Worm (Caenorhabditis elegans) whole organism, late embryonic: ENCODE results near the gene Y39A1A.21.
A peak's percentile ranks its signal among the peaks of the same experiment; 100 is the strongest.

Experiments
- C08G9.2 ChIP-seq: sonication (generic microtip); optimal IDR thresholded peaks from 2 replicates; lab custom pipeline; 2016; ENCODE audit warnings: mild to moderate bottlenecking, missing genetic modification characterization, moderate library complexity, missing compliant biosample characterization
- C38D4.7 ChIP-seq: fragments of 200-800 bp; sonication (Bioruptor generic); optimal IDR thresholded peaks from 2 replicates; lab custom pipeline; 2018; ENCODE audit warnings: mild to moderate bottlenecking, missing genetic modification characterization, moderate library complexity, missing compliant biosample characterization
- K09A11.1 ChIP-seq: sonication (generic microtip); optimal IDR thresholded peaks from 2 replicates; lab custom pipeline; 2017; ENCODE audit warnings: antibody characterized with exemption, mild to moderate bottlenecking, missing genetic modification characterization, missing compliant biosample characterization; ENCODE audit not compliant: insufficient read depth
- T23F11.4 ChIP-seq: fragments of 200-800 bp; sonication (Bioruptor generic); optimal IDR thresholded peaks from 2 replicates; lab custom pipeline; 2018; ENCODE audit warnings: mild to moderate bottlenecking, missing genetic modification characterization, missing compliant biosample characterization
- Y22D7AL.16 ChIP-seq: sonication (generic microtip); optimal IDR thresholded peaks from 2 replicates; lab custom pipeline; 2016; ENCODE audit warnings: missing genetic modification characterization, missing compliant biosample characterization
- ceh-14 ChIP-seq: sonication (generic microtip); optimal IDR thresholded peaks from 2 replicates; lab custom pipeline; 2016; ENCODE audit warnings: missing genotype, missing genetic modification characterization, missing compliant biosample characterization
- ceh-18 ChIP-seq: sonication (generic microtip); optimal IDR thresholded peaks from 2 replicates; lab custom pipeline; 2016; ENCODE audit warnings: missing genetic modification characterization, missing compliant biosample characterization
- ceh-19 ChIP-seq: fragments of 200-800 bp; sonication (Bioruptor generic); optimal IDR thresholded peaks from 2 replicates; lab custom pipeline; 2018; ENCODE audit warnings: mild to moderate bottlenecking, missing genetic modification characterization, missing compliant biosample characterization
- ceh-24 ChIP-seq: sonication (generic microtip); optimal IDR thresholded peaks from 2 replicates; lab custom pipeline; 2016; ENCODE audit warnings: mild to moderate bottlenecking, missing genetic modification characterization, missing compliant biosample characterization
- ceh-30 ChIP-seq: fragments of 150-350 bp; optimal IDR thresholded peaks from 2 replicates; lab custom pipeline; 2014; ENCODE audit warnings: missing biosample characterization, missing genetic modification characterization
- ceh-31 ChIP-seq: sonication (generic microtip); optimal IDR thresholded peaks from 2 replicates; lab custom pipeline; 2016; ENCODE audit warnings: missing genetic modification characterization, missing compliant biosample characterization
- ceh-45 ChIP-seq: fragments of 200-800 bp; sonication (Bioruptor generic); IDR thresholded peaks from 2 replicates; pipeline ENCODE4 v1.3.6; 2022; ENCODE audit warnings: missing genetic modification reagents, missing genetic modification characterization, missing compliant biosample characterization
- ceh-48 ChIP-seq: sonication (generic microtip); optimal IDR thresholded peaks from 2 replicates; lab custom pipeline; 2016; ENCODE audit warnings: missing genetic modification characterization, inconsistent platforms, missing compliant biosample characterization
- ceh-6 ChIP-seq: fragments of 200-800 bp; sonication (Bioruptor generic); optimal IDR thresholded peaks from 2 replicates; lab custom pipeline; 2018; ENCODE audit warnings: mild to moderate bottlenecking, missing genetic modification characterization, missing compliant biosample characterization
- ceh-9 ChIP-seq: sonication (generic microtip); optimal IDR thresholded peaks from 2 replicates; lab custom pipeline; 2016; ENCODE audit warnings: mild to moderate bottlenecking, missing genetic modification characterization, inconsistent platforms, missing compliant biosample characterization
- che-1 ChIP-seq: sonication (generic microtip); optimal IDR thresholded peaks from 2 replicates; lab custom pipeline; 2016; ENCODE audit warnings: mild to moderate bottlenecking, missing genetic modification characterization, missing compliant biosample characterization
- dve-1 ChIP-seq: sonication (generic microtip); optimal IDR thresholded peaks from 2 replicates; lab custom pipeline; 2017; ENCODE audit warnings: antibody characterized with exemption, mild to moderate bottlenecking, missing genetic modification characterization, missing compliant biosample characterization
- elt-2 ChIP-seq: sonication (generic microtip); optimal IDR thresholded peaks from 2 replicates; lab custom pipeline; 2016; ENCODE audit warnings: missing genetic modification reagents, missing genetic modification characterization, missing compliant biosample characterization
- elt-4 ChIP-seq: sonication (generic microtip); optimal IDR thresholded peaks from 2 replicates; lab custom pipeline; 2016; ENCODE audit warnings: missing genetic modification characterization, missing compliant biosample characterization
- ets-4 ChIP-seq: sonication (generic microtip); optimal IDR thresholded peaks from 2 replicates; lab custom pipeline; 2016; ENCODE audit warnings: missing genetic modification characterization, missing compliant biosample characterization
- eyg-1 ChIP-seq: sonication (generic microtip); optimal IDR thresholded peaks from 2 replicates; lab custom pipeline; 2016; ENCODE audit warnings: missing genotype, missing genetic modification characterization, missing compliant biosample characterization
- fax-1 ChIP-seq: sonication (generic microtip); optimal IDR thresholded peaks from 2 replicates; lab custom pipeline; 2016; ENCODE audit warnings: missing genotype, missing genetic modification characterization, missing compliant biosample characterization
- fkh-10 ChIP-seq: fragments of 150-350 bp; optimal IDR thresholded peaks from 2 replicates; lab custom pipeline; 2014; ENCODE audit warnings: missing biosample characterization, missing genetic modification reagents, missing genetic modification characterization
- gmeb-2 ChIP-seq: sonication (generic microtip); optimal IDR thresholded peaks from 2 replicates; lab custom pipeline; 2016; ENCODE audit warnings: missing genetic modification characterization, inconsistent platforms, missing compliant biosample characterization
- hlh-15 ChIP-seq: sonication (generic microtip); optimal IDR thresholded peaks from 2 replicates; lab custom pipeline; 2016; ENCODE audit warnings: missing genetic modification characterization, missing compliant biosample characterization
- hlh-8 ChIP-seq: sonication (generic microtip); optimal IDR thresholded peaks from 2 replicates; lab custom pipeline; 2016; ENCODE audit warnings: missing genotype, missing genetic modification characterization, missing compliant biosample characterization
- nfya-1 ChIP-seq: sonication (generic microtip); optimal IDR thresholded peaks from 2 replicates; lab custom pipeline; 2017; ENCODE audit warnings: missing genetic modification characterization, mild to moderate bottlenecking, missing compliant biosample characterization, antibody characterized with exemption, moderate library complexity
- nhr-11 ChIP-seq: fragments of 150-350 bp; optimal IDR thresholded peaks from 2 replicates; lab custom pipeline; 2014; ENCODE audit warnings: missing biosample characterization, missing genetic modification characterization
- nhr-232 ChIP-seq: sonication (generic microtip); optimal IDR thresholded peaks from 2 replicates; lab custom pipeline; 2016; ENCODE audit warnings: missing genetic modification characterization, missing compliant biosample characterization
- npax-4 ChIP-seq: sonication (generic microtip); optimal IDR thresholded peaks from 2 replicates; lab custom pipeline; 2016; ENCODE audit warnings: missing genetic modification characterization, missing compliant biosample characterization
- odd-2 ChIP-seq: sonication (generic microtip); optimal IDR thresholded peaks from 2 replicates; lab custom pipeline; 2017; ENCODE audit warnings: antibody characterized with exemption, mild to moderate bottlenecking, missing genetic modification characterization, missing compliant biosample characterization
- pag-3 ChIP-seq: sonication (generic microtip); optimal IDR thresholded peaks from 2 replicates; lab custom pipeline; 2016; ENCODE audit warnings: missing compliant biosample characterization, missing genetic modification characterization, borderline replicate concordance
- pat-9 ChIP-seq: fragments of 200-800 bp; sonication (Bioruptor generic); optimal IDR thresholded peaks from 2 replicates; lab custom pipeline; 2018; ENCODE audit warnings: mild to moderate bottlenecking, missing genetic modification characterization, moderate library complexity, missing compliant biosample characterization
- pqm-1 ChIP-seq: sonication (generic microtip); optimal IDR thresholded peaks from 2 replicates; lab custom pipeline; 2016; ENCODE audit warnings: missing genetic modification characterization, missing compliant biosample characterization
- sox-2 ChIP-seq: fragments of 200-800 bp; sonication (Bioruptor generic); IDR thresholded peaks from 2 replicates; pipeline ENCODE4 v1.3.6; 2022; ENCODE audit warnings: missing genetic modification reagents, missing genetic modification characterization, missing compliant biosample characterization
- sox-4 ChIP-seq: sonication (generic microtip); optimal IDR thresholded peaks from 2 replicates; lab custom pipeline; 2017; ENCODE audit warnings: mild to moderate bottlenecking, missing genetic modification characterization, inconsistent platforms, missing compliant biosample characterization
- tbx-7 ChIP-seq: sonication (generic microtip); optimal IDR thresholded peaks from 2 replicates; lab custom pipeline; 2016; ENCODE audit warnings: missing genotype, missing genetic modification characterization, missing compliant biosample characterization
- unc-42 ChIP-seq: sonication (generic microtip); optimal IDR thresholded peaks from 2 replicates; lab custom pipeline; 2016; ENCODE audit warnings: missing genotype, missing genetic modification characterization, missing compliant biosample characterization
- unc-55 ChIP-seq: sonication (generic microtip); optimal IDR thresholded peaks from 2 replicates; lab custom pipeline; 2017; ENCODE audit warnings: missing biosample characterization, missing genetic modification reagents, missing genetic modification characterization
- unc-86 ChIP-seq: sonication (generic microtip); optimal IDR thresholded peaks from 2 replicates; lab custom pipeline; 2016; ENCODE audit warnings: missing genetic modification characterization, missing compliant biosample characterization
- zip-5 ChIP-seq: sonication (generic microtip); optimal IDR thresholded peaks from 2 replicates; lab custom pipeline; 2016; ENCODE audit warnings: missing genetic modification characterization, missing compliant biosample characterization
- ztf-16 ChIP-seq: sonication (generic microtip); optimal IDR thresholded peaks from 2 replicates; lab custom pipeline; 2017; ENCODE audit warnings: missing genetic modification characterization, missing compliant biosample characterization

Gene Y39A1A.21

ce11 chrIII:10656069-10656468 is 50.8 kb downstream of the Y39A1A.21 start:
- TF ChIP-seq nhr-232 (tag; lab: Kevin White, UChicago), result no peak
- no peak for TF ChIP-seq hlh-15 (tag; lab: Kevin White, UChicago)
- TF ChIP-seq npax-4 (tag; lab: Kevin White, UChicago), result no peak
- no peak for TF ChIP-seq ceh-6 (GFP tag; lab: Kevin White, UChicago)
- TF ChIP-seq ceh-48 (tag; lab: Kevin White, UChicago), result no peak

ce11 chrIII:10654718-10655117 is 52.1 kb downstream of the Y39A1A.21 start, which contains the start of gene cnt-2:
cnt-2 (plus strand) TSS chrIII:10655018.
- TF ChIP-seq ceh-6 (GFP tag; lab: Kevin White, UChicago) (no peak), ceh-30 (tag; lab: Kevin White, UChicago) (no peak), ceh-14 (tag; lab: Kevin White, UChicago) (no peak), elt-2 (tag; lab: Kevin White, UChicago) (no peak), nhr-232 (tag; lab: Kevin White, UChicago) (no peak), Y22D7AL.16 (tag; lab: Kevin White, UChicago) (no peak), unc-42 (tag; lab: Kevin White, UChicago) (no peak)

- TF ChIP-seq pat-9, result no peak
- TF ChIP-seq fkh-10, result no peak
- TF ChIP-seq C08G9.2, result no peak
- no peak for TF ChIP-seq T23F11.4 (GFP tag; lab: Kevin White, UChicago)
- TF ChIP-seq C38D4.7 (GFP tag; lab: Kevin White, UChicago), result no peak
- no peak for TF ChIP-seq ceh-48 (tag; lab: Kevin White, UChicago)
Observed at ce11 chrIII:10653479-10653878, 53.3 kb downstream of the Y39A1A.21 start.

ce11 chrIII:10652833-10653232 is 54.0 kb downstream of the Y39A1A.21 start:
- TF ChIP-seq nfya-1 (tag; lab: Kevin White, UChicago) (no peak), ceh-9 (no peak), hlh-8 (tag; lab: Kevin White, UChicago) (no peak), pqm-1 (tag; lab: Kevin White, UChicago) (no peak), ztf-16 (tag; lab: Kevin White, UChicago) (no peak), unc-55 (GFP tag; lab: Kevin White, UChicago) (no peak)

- no peak for TF ChIP-seq hlh-15 (tag; lab: Kevin White, UChicago)
- no peak for TF ChIP-seq nhr-232 (tag; lab: Kevin White, UChicago)
- TF ChIP-seq odd-2 (tag; lab: Kevin White, UChicago), result no peak
- no peak for TF ChIP-seq ceh-6 (GFP tag; lab: Kevin White, UChicago)
- TF ChIP-seq pat-9, result no peak
- TF ChIP-seq npax-4 (tag; lab: Kevin White, UChicago), result no peak
- peak; percentile 84 for TF ChIP-seq nfya-1 (tag; lab: Kevin White, UChicago)
- peak; percentile 4 for TF ChIP-seq C08G9.2
- peak; percentile 47 for TF ChIP-seq ets-4 (tag; lab: Kevin White, UChicago)
- no peak for TF ChIP-seq ceh-30 (tag; lab: Kevin White, UChicago)
- TF ChIP-seq eyg-1 (tag; lab: Kevin White, UChicago), result no peak
- TF ChIP-seq ceh-48 (tag; lab: Kevin White, UChicago), result peak; percentile 77
- no peak for TF ChIP-seq sox-4 (tag; lab: Kevin White, UChicago)
- no peak for TF ChIP-seq fkh-10
- no peak for TF ChIP-seq zip-5
- TF ChIP-seq ceh-18 (tag; lab: Kevin White, UChicago), result no peak
- no peak for TF ChIP-seq T23F11.4 (GFP tag; lab: Kevin White, UChicago)
- TF ChIP-seq nhr-11 (tag; lab: Kevin White, UChicago), result no peak
- TF ChIP-seq dve-1 (tag; lab: Kevin White, UChicago), result peak; percentile 12
- TF ChIP-seq ztf-16 (tag; lab: Kevin White, UChicago), result peak; percentile 4
- no peak for TF ChIP-seq ceh-24 (tag; lab: Kevin White, UChicago)
- no peak for TF ChIP-seq che-1 (tag; lab: Kevin White, UChicago)
- peak; percentile 16 for TF ChIP-seq ceh-19 (GFP tag; lab: Kevin White, UChicago)
- TF ChIP-seq hlh-8 (tag; lab: Kevin White, UChicago), result no peak
- TF ChIP-seq ceh-31 (tag; lab: Kevin White, UChicago), result peak; percentile 67
- no peak for TF ChIP-seq unc-86
- TF ChIP-seq tbx-7 (tag; lab: Kevin White, UChicago), result no peak
- no peak for TF ChIP-seq elt-4 (tag; lab: Kevin White, UChicago)
- no peak for TF ChIP-seq fax-1 (tag; lab: Kevin White, UChicago)
- TF ChIP-seq K09A11.1 (tag; lab: Kevin White, UChicago), result no peak
- TF ChIP-seq sox-2 (GFP tag; lab: Robert Waterston, UW), result peak; percentile 49
- no peak for TF ChIP-seq gmeb-2 (tag; lab: Kevin White, UChicago)
- TF ChIP-seq ceh-45 (GFP tag; lab: Robert Waterston, UW), result no peak
- no peak for TF ChIP-seq ceh-9
- no peak for TF ChIP-seq pag-3 (tag; lab: Kevin White, UChicago)
Observed at ce11 chrIII:10651634-10652033, 55.2 kb downstream of the Y39A1A.21 start.
